Worm (Caenorhabditis elegans) whole organism, L1 larva: ENCODE results near the gene elpc-4.

Experiments
- C04F5.9 ChIP-seq: sonication (generic microtip); optimal IDR thresholded peaks from 2 replicates; lab custom pipeline; 2016; ENCODE audit warnings: missing genetic modification characterization, missing compliant biosample characterization
- C16A3.4 ChIP-seq: fragments of 150-350 bp; optimal IDR thresholded peaks from 2 replicates; lab custom pipeline; 2014; ENCODE audit warnings: missing biosample characterization, missing genetic modification characterization
- Y116A8C.19 ChIP-seq: sonication (generic microtip); optimal IDR thresholded peaks from 2 replicates; lab custom pipeline; 2016; ENCODE audit warnings: missing compliant biosample characterization, missing genetic modification characterization, borderline replicate concordance
- blmp-1 ChIP-seq: fragments of 150-350 bp; optimal IDR thresholded peaks from 2 replicates; lab custom pipeline; 2014; ENCODE audit warnings: missing biosample characterization, missing genetic modification characterization
- ceh-63 ChIP-seq: fragments of 200-800 bp; sonication (Bioruptor generic); optimal IDR thresholded peaks from 2 replicates; lab custom pipeline; 2018; ENCODE audit warnings: mild to moderate bottlenecking, missing genetic modification characterization, missing compliant biosample characterization
- ceh-8 ChIP-seq: fragments of 200-800 bp; sonication (Bioruptor generic); optimal IDR thresholded peaks from 2 replicates; lab custom pipeline; 2018; ENCODE audit warnings: mild to moderate bottlenecking, missing genetic modification characterization, moderate library complexity, missing compliant biosample characterization
- ceh-82 ChIP-seq, 3 experiments: fragments of 150-350 bp in 1 of 3; sonication (generic microtip) in 2 of 3; optimal IDR thresholded peaks; 2 replicates each; lab custom pipeline; 2014 to 2017; ENCODE audit warnings: missing biosample characterization in 3 of 3, missing genetic modification characterization in 3 of 3
- ceh-88 ChIP-seq: fragments of 200-800 bp; sonication (Bioruptor generic); IDR thresholded peaks from 2 replicates; pipeline ENCODE4 v1.3.6; 2022; ENCODE audit warnings: missing genetic modification characterization, missing compliant biosample characterization
- ceh-90 ChIP-seq: sonication (generic microtip); optimal IDR thresholded peaks from 2 replicates; lab custom pipeline; 2016; ENCODE audit warnings: missing genetic modification characterization, missing compliant biosample characterization
- dpl-1 ChIP-seq, 3 experiments: fragments of 150-350 bp in 2 of 3; sonication (generic microtip) in 1 of 3; optimal IDR thresholded peaks; 2 replicates each; lab custom pipeline; 2014 to 2017; ENCODE audit warnings: missing biosample characterization in 3 of 3, missing genetic modification characterization in 3 of 3, missing genetic modification reagents in 3 of 3
- dsc-1 ChIP-seq: sonication (generic microtip); optimal IDR thresholded peaks from 2 replicates; lab custom pipeline; 2016; ENCODE audit warnings: mild to moderate bottlenecking, missing genetic modification characterization, missing compliant biosample characterization
- efl-1 ChIP-seq, 4 experiments: fragments of 150-350 bp; optimal IDR thresholded peaks in 3 of 4; peaks in 1 of 4; 1 replicate in 1 of 4; 2 replicates in 3 of 4; lab custom pipeline; 2014; ENCODE audit warnings: missing biosample characterization in 2 of 4, missing genetic modification characterization in 2 of 4, missing genetic modification reagents in 2 of 4
- egl-13 ChIP-seq: sonication (generic microtip); optimal IDR thresholded peaks from 2 replicates; lab custom pipeline; 2016; ENCODE audit warnings: missing genotype, missing genetic modification reagents, missing genetic modification characterization, missing compliant biosample characterization
- elt-2 ChIP-seq: sonication (generic microtip); optimal IDR thresholded peaks from 2 replicates; lab custom pipeline; 2016; ENCODE audit warnings: missing genetic modification characterization, mild to moderate bottlenecking, inconsistent platforms, missing compliant biosample characterization, missing genetic modification reagents
- fkh-10 ChIP-seq: sonication (generic microtip); optimal IDR thresholded peaks from 2 replicates; lab custom pipeline; 2017; ENCODE audit warnings: missing biosample characterization, missing genetic modification reagents, missing genetic modification characterization
- fkh-4 ChIP-seq: sonication (generic microtip); optimal IDR thresholded peaks from 2 replicates; lab custom pipeline; 2016; ENCODE audit warnings: missing compliant biosample characterization, missing genetic modification characterization, borderline replicate concordance
- fkh-8 ChIP-seq: sonication (generic microtip); optimal IDR thresholded peaks from 2 replicates; lab custom pipeline; 2016; ENCODE audit warnings: mild to moderate bottlenecking, missing genetic modification characterization, missing compliant biosample characterization
- fos-1 ChIP-seq: fragments of 150-350 bp; optimal IDR thresholded peaks from 2 replicates; lab custom pipeline; 2014; ENCODE audit warnings: missing biosample characterization, missing genetic modification characterization
- grh-1 ChIP-seq: fragments of 200-800 bp; sonication (Bioruptor generic); IDR thresholded peaks from 2 replicates; pipeline ENCODE4 v1.3.6; 2022; ENCODE audit warnings: missing genetic modification reagents, missing genetic modification characterization, missing compliant biosample characterization
- hlh-4 ChIP-seq: sonication (generic microtip); optimal IDR thresholded peaks from 2 replicates; lab custom pipeline; 2016; ENCODE audit warnings: mild to moderate bottlenecking, missing genetic modification characterization, missing compliant biosample characterization
- isw-1 ChIP-seq: fragments of 200-800 bp; sonication (Bioruptor generic); IDR thresholded peaks from 2 replicates; pipeline ENCODE4 v1.3.6; 2022; ENCODE audit warnings: missing genetic modification characterization, missing compliant biosample characterization
- jun-1 ChIP-seq: fragments of 150-350 bp; optimal IDR thresholded peaks from 2 replicates; lab custom pipeline; 2014; ENCODE audit warnings: missing biosample characterization, missing genetic modification reagents, missing genetic modification characterization
- lin-13 ChIP-seq: fragments of 150-350 bp; optimal IDR thresholded peaks from 2 replicates; lab custom pipeline; 2014; ENCODE audit warnings: missing biosample characterization, missing genetic modification reagents, missing genetic modification characterization
- lin-14 ChIP-seq: fragments of 200-800 bp; sonication (Bioruptor generic); optimal IDR thresholded peaks from 2 replicates; lab custom pipeline; 2018; ENCODE audit warnings: mild to moderate bottlenecking, missing genetic modification characterization, moderate library complexity, missing compliant biosample characterization
- lin-15B ChIP-seq: fragments of 150-350 bp; sonication (generic microtip); optimal IDR thresholded peaks from 3 replicates; lab custom pipeline; 2014; ENCODE audit warnings: missing biosample characterization, missing genetic modification characterization
- lin-35 ChIP-seq, 2 experiments: fragments of 150-350 bp; optimal IDR thresholded peaks; 2 replicates each; lab custom pipeline; 2014; ENCODE audit warnings: missing biosample characterization in 2 of 2, missing genetic modification characterization in 2 of 2, missing genetic modification reagents in 2 of 2
- lir-3 ChIP-seq: sonication (generic microtip); optimal IDR thresholded peaks from 2 replicates; lab custom pipeline; 2016; ENCODE audit warnings: mild to moderate bottlenecking, missing genetic modification characterization, moderate library complexity, missing compliant biosample characterization; ENCODE audit not compliant: poor library complexity
- lsy-2 ChIP-seq, 2 experiments: fragments of 150-350 bp; optimal IDR thresholded peaks; 2 replicates each; lab custom pipeline; 2014; ENCODE audit warnings: missing biosample characterization in 2 of 2, missing genetic modification characterization in 2 of 2
- mab-9 ChIP-seq: fragments of 200-800 bp; sonication (Bioruptor generic); IDR thresholded peaks from 2 replicates; pipeline ENCODE4 v1.3.6; 2022; ENCODE audit warnings: missing genetic modification reagents, missing genetic modification characterization, missing compliant biosample characterization
- mdl-1 ChIP-seq, 2 experiments: fragments of 150-350 bp; optimal IDR thresholded peaks; 2 replicates each; lab custom pipeline; 2014 to 2017; ENCODE audit warnings: missing biosample characterization in 2 of 2, missing genetic modification characterization in 2 of 2, inconsistent platforms in 1 of 2
- mep-1 ChIP-seq: fragments of 150-350 bp; optimal IDR thresholded peaks from 2 replicates; lab custom pipeline; 2014; ENCODE audit warnings: missing biosample characterization, missing genetic modification characterization
- nhr-19 ChIP-seq: fragments of 200-800 bp; sonication (Bioruptor generic); conservative IDR thresholded peaks from 2 replicates; pipeline ENCODE4 v1.3.6; 2022; ENCODE audit warnings: missing genetic modification characterization, missing compliant biosample characterization
- nhr-20 ChIP-seq: sonication (generic microtip); optimal IDR thresholded peaks from 2 replicates; lab custom pipeline; 2016; ENCODE audit warnings: mild to moderate bottlenecking, missing genetic modification characterization, missing compliant biosample characterization
- nhr-47 ChIP-seq: sonication (generic microtip); optimal IDR thresholded peaks from 2 replicates; lab custom pipeline; 2016; ENCODE audit warnings: mild to moderate bottlenecking, missing genetic modification characterization, moderate library complexity, missing compliant biosample characterization
- nhr-71 ChIP-seq: sonication (generic microtip); optimal IDR thresholded peaks from 2 replicates; lab custom pipeline; 2016; ENCODE audit warnings: mild to moderate bottlenecking, missing genetic modification characterization, moderate library complexity, missing compliant biosample characterization
- nhr-77 ChIP-seq: fragments of 150-350 bp; optimal IDR thresholded peaks from 2 replicates; lab custom pipeline; 2014; ENCODE audit warnings: missing biosample characterization, missing genetic modification characterization
- nhr-85 ChIP-seq: sonication (generic microtip); peaks from one replicate; lab custom pipeline; 2016; ENCODE audit warnings: missing genetic modification characterization, inconsistent platforms, missing compliant biosample characterization
- nhr-90 ChIP-seq: sonication (generic microtip); optimal IDR thresholded peaks from 2 replicates; lab custom pipeline; 2016; ENCODE audit warnings: mild to moderate bottlenecking, missing genetic modification characterization, missing compliant biosample characterization; ENCODE audit not compliant: poor library complexity
- pax-3 ChIP-seq: fragments of 200-800 bp; sonication (Bioruptor generic); optimal IDR thresholded peaks from 2 replicates; lab custom pipeline; 2018; ENCODE audit warnings: mild to moderate bottlenecking, missing genetic modification characterization, moderate library complexity, missing compliant biosample characterization
- rnt-1 ChIP-seq: sonication (generic microtip); optimal IDR thresholded peaks from 2 replicates; lab custom pipeline; 2016; ENCODE audit warnings: mild to moderate bottlenecking, missing genetic modification characterization, moderate library complexity, missing compliant biosample characterization
- skn-1 ChIP-seq: fragments of 150-350 bp; optimal IDR thresholded peaks from 2 replicates; lab custom pipeline; 2014; ENCODE audit warnings: missing biosample characterization, missing genetic modification characterization
- snu-23 ChIP-seq: sonication (generic microtip); optimal IDR thresholded peaks from 2 replicates; lab custom pipeline; 2016; ENCODE audit warnings: missing genetic modification characterization, missing compliant biosample characterization
- sox-4 ChIP-seq: sonication (generic microtip); optimal IDR thresholded peaks from 2 replicates; lab custom pipeline; 2016; ENCODE audit warnings: missing genetic modification characterization, missing compliant biosample characterization
- swsn-7 ChIP-seq: sonication (generic microtip); optimal IDR thresholded peaks from 2 replicates; lab custom pipeline; 2016; ENCODE audit warnings: missing genetic modification characterization, missing compliant biosample characterization
- tbx-2 ChIP-seq: sonication (generic microtip); optimal IDR thresholded peaks from 2 replicates; lab custom pipeline; 2016; ENCODE audit warnings: missing genetic modification characterization, missing compliant biosample characterization
- unc-86 ChIP-seq: sonication (generic microtip); optimal IDR thresholded peaks from 2 replicates; lab custom pipeline; 2016; ENCODE audit warnings: missing genetic modification characterization, missing compliant biosample characterization
- unc-98 ChIP-seq: fragments of 200-800 bp; sonication (Bioruptor generic); IDR thresholded peaks from 2 replicates; pipeline ENCODE4 v1.3.6; 2022; ENCODE audit warnings: missing genetic modification characterization, missing compliant biosample characterization
- vab-15 ChIP-seq: sonication (generic microtip); optimal IDR thresholded peaks from 2 replicates; lab custom pipeline; 2017; ENCODE audit warnings: missing genotype, mild to moderate bottlenecking, missing genetic modification characterization, missing compliant biosample characterization
- xbp-1 ChIP-seq: sonication (generic microtip); optimal IDR thresholded peaks from 2 replicates; lab custom pipeline; 2016; ENCODE audit warnings: missing genetic modification characterization, missing compliant biosample characterization
- ztf-11 ChIP-seq, 2 experiments: sonication (generic microtip); optimal IDR thresholded peaks; 2 replicates each; lab custom pipeline; 2016 to 2017; ENCODE audit warnings: missing genetic modification characterization in 2 of 2, missing biosample characterization in 1 of 2, missing compliant biosample characterization in 1 of 2

elpc-4 gene

ce11 chrIV:8015726-8016312 lies 975 bp upstream of the elpc-4 start, which contains the start of gene C26B2.7:
Gene C26B2.7, plus strand, starts transcription at chrIV:8016274.
- peak; percentile 22 for TF ChIP-seq lin-13 (GFP tag; lab: Kevin White, UChicago)
- TF ChIP-seq fkh-8 (tag; lab: Kevin White, UChicago) = peak; percentile 75
- TF ChIP-seq sox-4 (tag; lab: Kevin White, UChicago) = peak; percentile 83
- peak; percentile 88 for TF ChIP-seq lir-3 (tag; lab: Kevin White, UChicago)
- TF ChIP-seq fos-1 (tag; lab: Kevin White, UChicago) = peak; percentile 21
- TF ChIP-seq skn-1 = peak; percentile 34
- peak; percentile 88 for TF ChIP-seq nhr-47 (tag; lab: Kevin White, UChicago)
- peak; percentile 69 to 82 for TF ChIP-seq efl-1 (optimal IDR thresholded peaks at IDR 0.05; lab: Kevin White, UChicago)
- peak; percentile 83 to 98 for TF ChIP-seq efl-1 (GFP tag; optimal IDR thresholded peaks at IDR 0.05 in 1 of 2; lab: Kevin White, UChicago)
- peak; percentile 76 for TF ChIP-seq vab-15
- peak; percentile 88 for TF ChIP-seq nhr-71
- peak; percentile 47 to 82 (median 50) for TF ChIP-seq ceh-82 (tag; optimal IDR thresholded peaks at IDR 0.05; lab: Kevin White, UChicago)
- TF ChIP-seq unc-86 (tag; lab: Kevin White, UChicago) = peak; percentile 84
- TF ChIP-seq mep-1 (tag; lab: Kevin White, UChicago) = peak; percentile 22
- TF ChIP-seq hlh-4 (tag; lab: Kevin White, UChicago) = peak; percentile 7
- TF ChIP-seq ceh-8 (GFP tag; lab: Kevin White, UChicago) = peak; percentile 37
- TF ChIP-seq pax-3 = peak; percentile 76
- peak; percentile 82 for TF ChIP-seq nhr-90
- peak; percentile 69 to 80 for TF ChIP-seq lsy-2 (tag; optimal IDR thresholded peaks at IDR 0.05; lab: Kevin White, UChicago)
- 0 out of 2 replicates have a peak, but pooled peaks have one; percentile 27 for TF ChIP-seq grh-1
- peak; percentile 83 for TF ChIP-seq nhr-20
- peak; percentile 5 for TF ChIP-seq elt-2 (tag; lab: Kevin White, UChicago)
- TF ChIP-seq nhr-19 (GFP tag; lab: Robert Waterston, UW) = peak; percentile 85
- peak; percentile 95 for TF ChIP-seq rnt-1
- peak; percentile 69 to 85 (median 81) for TF ChIP-seq dpl-1 (GFP tag; optimal IDR thresholded peaks at IDR 0.05; lab: Kevin White, UChicago)
- TF ChIP-seq ceh-63 = peak; percentile 54
- peak; percentile 47 for TF ChIP-seq fkh-10 (GFP tag; lab: Kevin White, UChicago)
- TF ChIP-seq C04F5.9 (tag; lab: Kevin White, UChicago) = peak; percentile 54
- TF ChIP-seq dsc-1 = peak; percentile 83
- TF ChIP-seq blmp-1 (tag; lab: Kevin White, UChicago) = peak; percentile 31
- TF ChIP-seq ztf-11 (tag; optimal IDR thresholded peaks at IDR 0.05; lab: Kevin White, UChicago) = peak in 1 of 2 experiments; percentile 94
- TF ChIP-seq mab-9 (GFP tag; lab: Robert Waterston, UW) = peak; percentile 64; the same call in 1 of the 2 replicates
- peak; percentile 81 for TF ChIP-seq swsn-7 (tag; lab: Kevin White, UChicago)
- peak; percentile 53 for TF ChIP-seq ceh-90
- peak; percentile 67 for TF ChIP-seq nhr-85
- TF ChIP-seq snu-23 (GFP tag; lab: Kevin White, UChicago) = peak; percentile 82
- TF ChIP-seq mdl-1 (tag; optimal IDR thresholded peaks at IDR 0.05; lab: Kevin White, UChicago) = peak in 1 of 2 experiments; percentile 52
- TF ChIP-seq lin-14 (GFP tag; lab: Kevin White, UChicago) = peak; percentile 81
- peak; percentile 36 for TF ChIP-seq lin-15B (tag; lab: Kevin White, UChicago)
- peak; percentile 28 for TF ChIP-seq Y116A8C.19 (tag; lab: Kevin White, UChicago)
- TF ChIP-seq ceh-88 = peak; percentile 86
- TF ChIP-seq nhr-77 = peak; percentile 33
- peak; percentile 48 for TF ChIP-seq fkh-4 (tag; lab: Kevin White, UChicago)
- TF ChIP-seq isw-1 (GFP tag; lab: Robert Waterston, UW) = peak; percentile 81
- TF ChIP-seq unc-98 (GFP tag; lab: Robert Waterston, UW) = peak; percentile 76
- peak; percentile 86 for TF ChIP-seq egl-13
- TF ChIP-seq lin-35 (GFP tag; optimal IDR thresholded peaks at IDR 0.05; lab: Kevin White, UChicago) = peak; percentile 76 to 89
- peak; percentile 76 for TF ChIP-seq tbx-2 (tag; lab: Kevin White, UChicago)
- TF ChIP-seq jun-1 = peak; percentile 44
- TF ChIP-seq xbp-1 (tag; lab: Kevin White, UChicago) = peak; percentile 84
- TF ChIP-seq C16A3.4 (tag; lab: Kevin White, UChicago) = peak; percentile 41
